Fruit fly (Drosophila melanogaster) whole organism, pupa: ENCODE results near the gene slgA.

Source experiments
- CG10348 ChIP-seq: fragments of 200-800 bp; sonication (Bioruptor generic); IDR thresholded peaks from 2 replicates; pipeline ENCODE4 v1.3.6; 2022; ENCODE audit warnings: missing biosample characterization, missing genetic modification characterization
- CG13204 ChIP-seq: fragments of 200-800 bp; sonication (Bioruptor generic); optimal IDR thresholded peaks from 2 replicates; lab custom pipeline; 2018; ENCODE audit warnings: missing biosample characterization, mild to moderate bottlenecking, missing genetic modification characterization, moderate library complexity
- CG14655 ChIP-seq: fragments of 200-800 bp; sonication (Bioruptor generic); optimal IDR thresholded peaks from 3 replicates; lab custom pipeline; 2017; ENCODE audit warnings: mild to moderate bottlenecking, missing biosample characterization, missing genetic modification reagents, missing genetic modification characterization
- CG17806 ChIP-seq: fragments of 200-800 bp; sonication (Bioruptor generic); optimal IDR thresholded peaks from 2 replicates; lab custom pipeline; 2018; ENCODE audit warnings: missing biosample characterization, mild to moderate bottlenecking, missing genetic modification characterization, moderate library complexity
- CG32121 ChIP-seq: fragments of 200-800 bp; sonication (Bioruptor generic); IDR thresholded peaks from 2 replicates; pipeline ENCODE4 v1.3.6; 2022; ENCODE audit warnings: missing biosample characterization, missing genetic modification characterization
- CG34367 ChIP-seq: fragments of 200-800 bp; sonication (Bioruptor generic); optimal IDR thresholded peaks from 2 replicates; lab custom pipeline; 2018; ENCODE audit warnings: missing biosample characterization, mild to moderate bottlenecking, missing genetic modification characterization
- CG4496 ChIP-seq: fragments of 200-800 bp; sonication (Bioruptor generic); IDR thresholded peaks from 3 replicates; pipeline ENCODE4 v1.3.6; 2022; ENCODE audit warnings: missing biosample characterization, missing genetic modification characterization
- CG8159 ChIP-seq: fragments of 200-800 bp; sonication (Bioruptor generic); optimal IDR thresholded peaks from 3 replicates; lab custom pipeline; 2018; ENCODE audit warnings: missing biosample characterization, mild to moderate bottlenecking, missing genetic modification characterization, moderate library complexity
- EcR ChIP-seq: fragments of 200-800 bp; sonication (Bioruptor generic); optimal IDR thresholded peaks from 3 replicates; lab custom pipeline; 2019; ENCODE audit warnings: missing biosample characterization, missing genetic modification characterization, mild to moderate bottlenecking, moderate library complexity, missing genetic modification reagents
- Ets98B ChIP-seq: fragments of 200-800 bp; sonication (Bioruptor generic); IDR thresholded peaks from 2 replicates; pipeline ENCODE4 v1.3.6; 2022; ENCODE audit warnings: missing biosample characterization, missing genetic modification characterization
- Pif1B ChIP-seq: fragments of 200-800 bp; sonication (Bioruptor generic); optimal IDR thresholded peaks from 3 replicates; lab custom pipeline; 2016; ENCODE audit warnings: missing biosample characterization, missing genetic modification characterization
- Snoo ChIP-seq: fragments of 200-800 bp; sonication (Bioruptor generic); optimal IDR thresholded peaks from 3 replicates; lab custom pipeline; 2017; ENCODE audit warnings: missing biosample characterization, mild to moderate bottlenecking, missing genetic modification characterization, inconsistent platforms
- fd96Ca ChIP-seq: fragments of 200-800 bp; sonication (Bioruptor generic); IDR thresholded peaks from 3 replicates; pipeline ENCODE4 v1.3.6; 2022; ENCODE audit warnings: missing biosample characterization, missing genetic modification characterization
- gl ChIP-seq: fragments of 200-800 bp; sonication (Bioruptor generic); optimal IDR thresholded peaks from 2 replicates; lab custom pipeline; 2018; ENCODE audit warnings: missing biosample characterization, mild to moderate bottlenecking, missing genetic modification characterization

- TF ChIP-seq CG4496 (GFP tag; lab: Robert Waterston, UW) (peak; percentile 65; the same call in 2 of the 3 replicates), CG10348 (GFP tag; lab: Robert Waterston, UW) (0 out of 2 replicates have a peak, but pooled peaks have one; percentile 13), Ets98B (GFP tag; lab: Robert Waterston, UW) (peak; percentile 23; the same call in 1 of the 2 replicates), CG8159 (tag; lab: Kevin White, UChicago) (peak; percentile 68), fd96Ca (peak; percentile 45; the same call in 2 of the 3 replicates), CG34367 (tag; lab: Kevin White, UChicago) (peak; percentile 63), CG32121 (GFP tag; lab: Robert Waterston, UW) (no peak; the same call in 1 of the 2 replicates), Snoo (tag; lab: Kevin White, UChicago) (peak; percentile 70), CG17806 (tag; lab: Kevin White, UChicago) (peak; percentile 54), EcR (GFP tag; lab: Kevin White, UChicago) (peak; percentile 30), Pif1B (GFP tag; lab: Kevin White, UChicago) (peak; percentile 55), CG14655 (GFP tag; lab: Kevin White, UChicago) (no peak), gl (no peak), CG13204 (no peak)
Observed at dm6 chrX:21349800-21350309, 23.9 kb upstream of the slgA start, which contains the start of the genes peng and sol.
